Fruit fly (Drosophila melanogaster): ENCODE measurements around the gene Nep6.

Nep6 gene

DNA sequence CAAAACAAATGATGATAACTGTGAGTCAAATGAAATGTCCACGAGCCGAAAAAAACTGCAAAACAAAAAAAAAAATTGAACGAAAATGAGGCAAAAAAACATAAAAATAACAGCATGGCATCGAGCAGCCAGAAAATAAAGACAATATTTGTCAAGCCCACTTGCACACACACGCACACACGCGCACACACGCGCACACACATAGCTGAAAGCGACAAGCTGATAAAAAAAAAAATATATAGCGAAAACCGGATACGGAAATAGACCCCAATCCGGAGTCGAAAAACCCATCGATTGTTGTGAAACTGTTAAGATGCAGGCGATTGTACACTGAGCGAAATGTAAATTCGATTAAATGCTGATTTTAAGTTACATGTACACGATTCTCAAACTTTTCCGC, 38.6 kb downstream of the Nep6 start:
- TF ChIP-seq CG31627 (GFP tag; optimal IDR thresholded peaks at IDR 0.05) (no peak), Eip93F (GFP tag; optimal IDR thresholded peaks at IDR 0.05) (no peak), ss (GFP tag; optimal IDR thresholded peaks at IDR 0.05) (no peak), svp (GFP tag) (no peak), Hr4 (GFP tag; optimal IDR thresholded peaks at IDR 0.05) (no peak), Gug (GFP tag; IDR thresholded peaks at IDR 0.05) (no peak), CG4318 (GFP tag; optimal IDR thresholded peaks at IDR 0.05) (no peak), CG3919 (GFP tag; optimal IDR thresholded peaks at IDR 0.05) (no peak)

DNA sequence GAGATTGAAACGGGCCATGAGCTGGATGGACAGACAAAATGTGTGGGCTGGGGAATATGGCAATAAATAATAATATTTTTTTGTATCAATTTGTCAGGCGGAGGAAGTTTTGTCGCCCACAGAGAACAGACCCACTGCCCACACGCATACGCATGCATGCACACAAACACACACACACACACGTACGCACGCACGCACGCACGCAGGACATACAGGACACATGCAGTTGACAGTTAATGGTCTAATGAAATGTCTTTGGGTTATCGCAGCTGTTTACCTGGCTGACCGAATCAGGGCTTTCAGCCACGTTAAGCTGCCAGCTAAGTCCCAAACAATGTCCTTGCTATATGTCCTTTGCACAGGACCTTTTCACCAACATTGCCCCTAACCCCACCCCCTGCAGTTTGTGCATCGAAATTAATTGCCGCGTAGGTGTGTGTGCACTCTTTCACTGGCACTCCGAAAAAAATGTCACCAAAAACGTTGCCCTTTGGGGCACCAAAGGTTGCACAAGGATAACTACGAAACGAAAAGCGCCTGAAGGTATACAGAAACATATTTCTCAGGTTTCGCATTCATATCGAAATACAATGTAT, 40.5 kb downstream of the Nep6 start:
- TF ChIP-seq Blimp-1 (GFP tag; optimal IDR thresholded peaks at IDR 0.05) (no peak), CG4318 (GFP tag; optimal IDR thresholded peaks at IDR 0.05) (no peak), CG8632 (GFP tag; optimal IDR thresholded peaks at IDR 0.05) (no peak), Lpt (GFP tag; optimal IDR thresholded peaks at IDR 0.05) (no peak), CG11762 (GFP tag; optimal IDR thresholded peaks at IDR 0.05; ENCODE audit: insufficient read depth) (no peak), CG9139 (GFP tag; optimal IDR thresholded peaks at IDR 0.05) (no peak), fkh (GFP tag; optimal IDR thresholded peaks at IDR 0.05) (no peak), CG8119 (GFP tag; IDR thresholded peaks at IDR 0.05) (no peak), Met (GFP tag; optimal IDR thresholded peaks at IDR 0.05) (no peak), eg (GFP tag; IDR thresholded peaks at IDR 0.05) (no peak), CG6792 (GFP tag; optimal IDR thresholded peaks at IDR 0.05) (no peak), spab (GFP tag; optimal IDR thresholded peaks at IDR 0.05) (no peak), ss (GFP tag; optimal IDR thresholded peaks at IDR 0.05) (no peak), Hr4 (GFP tag; optimal IDR thresholded peaks at IDR 0.05) (no peak), CG6808 (GFP tag; optimal IDR thresholded peaks at IDR 0.05) (no peak), CG32006 (GFP tag; optimal IDR thresholded peaks at IDR 0.05) (no peak), CG34406 (GFP tag; optimal IDR thresholded peaks at IDR 0.05) (no peak), Smox (GFP tag; optimal IDR thresholded peaks at IDR 0.05) (no peak)

Data from whole organism, prepupa.